Worm (Caenorhabditis elegans) whole organism, late embryonic: ENCODE results near the gene F10E9.10.
A peak's percentile ranks its signal among the peaks of the same experiment; 100 is the strongest.
"Not testable (repeated sequence)": the region's sequence is repeated elsewhere in the genome, so short reads cannot be mapped to it uniquely, and the experiment has no call there.

Source experiments
- C08G9.2 ChIP-seq: sonication (generic microtip); optimal IDR thresholded peaks from 2 replicates; lab custom pipeline; 2016; ENCODE audit warnings: mild to moderate bottlenecking, missing genetic modification characterization, moderate library complexity, missing compliant biosample characterization
- C38D4.7 ChIP-seq: fragments of 200-800 bp; sonication (Bioruptor generic); optimal IDR thresholded peaks from 2 replicates; lab custom pipeline; 2018; ENCODE audit warnings: mild to moderate bottlenecking, missing genetic modification characterization, moderate library complexity, missing compliant biosample characterization
- K02D7.2 ChIP-seq: sonication (generic microtip); optimal IDR thresholded peaks from 2 replicates; lab custom pipeline; 2017; ENCODE audit warnings: mild to moderate bottlenecking, missing genetic modification characterization, missing compliant biosample characterization
- ahr-1 ChIP-seq: sonication (generic microtip); optimal IDR thresholded peaks from 2 replicates; lab custom pipeline; 2016; ENCODE audit warnings: missing genetic modification characterization, missing compliant biosample characterization
- ceh-14 ChIP-seq: sonication (generic microtip); optimal IDR thresholded peaks from 2 replicates; lab custom pipeline; 2016; ENCODE audit warnings: missing genotype, missing genetic modification characterization, missing compliant biosample characterization
- ceh-18 ChIP-seq: sonication (generic microtip); optimal IDR thresholded peaks from 2 replicates; lab custom pipeline; 2016; ENCODE audit warnings: missing genetic modification characterization, missing compliant biosample characterization
- ceh-19 ChIP-seq: fragments of 200-800 bp; sonication (Bioruptor generic); optimal IDR thresholded peaks from 2 replicates; lab custom pipeline; 2018; ENCODE audit warnings: mild to moderate bottlenecking, missing genetic modification characterization, missing compliant biosample characterization
- ceh-30 ChIP-seq: fragments of 150-350 bp; optimal IDR thresholded peaks from 2 replicates; lab custom pipeline; 2014; ENCODE audit warnings: missing biosample characterization, missing genetic modification characterization
- ceh-31 ChIP-seq: sonication (generic microtip); optimal IDR thresholded peaks from 2 replicates; lab custom pipeline; 2016; ENCODE audit warnings: missing genetic modification characterization, missing compliant biosample characterization
- ceh-45 ChIP-seq: fragments of 200-800 bp; sonication (Bioruptor generic); IDR thresholded peaks from 2 replicates; pipeline ENCODE4 v1.3.6; 2022; ENCODE audit warnings: missing genetic modification reagents, missing genetic modification characterization, missing compliant biosample characterization
- che-1 ChIP-seq: sonication (generic microtip); optimal IDR thresholded peaks from 2 replicates; lab custom pipeline; 2016; ENCODE audit warnings: mild to moderate bottlenecking, missing genetic modification characterization, missing compliant biosample characterization
- eyg-1 ChIP-seq: sonication (generic microtip); optimal IDR thresholded peaks from 2 replicates; lab custom pipeline; 2016; ENCODE audit warnings: missing genotype, missing genetic modification characterization, missing compliant biosample characterization
- fax-1 ChIP-seq: sonication (generic microtip); optimal IDR thresholded peaks from 2 replicates; lab custom pipeline; 2016; ENCODE audit warnings: missing genotype, missing genetic modification characterization, missing compliant biosample characterization
- fkh-6 ChIP-seq: sonication (generic microtip); optimal IDR thresholded peaks from 2 replicates; lab custom pipeline; 2016; ENCODE audit warnings: missing genetic modification characterization, missing compliant biosample characterization
- gmeb-2 ChIP-seq: sonication (generic microtip); optimal IDR thresholded peaks from 2 replicates; lab custom pipeline; 2016; ENCODE audit warnings: missing genetic modification characterization, inconsistent platforms, missing compliant biosample characterization
- hlh-13 ChIP-seq: fragments of 200-800 bp; sonication (Bioruptor generic); optimal IDR thresholded peaks from 2 replicates; lab custom pipeline; 2018; ENCODE audit warnings: mild to moderate bottlenecking, missing genetic modification characterization, missing compliant biosample characterization
- hlh-30 ChIP-seq: sonication (generic microtip); optimal IDR thresholded peaks from 2 replicates; lab custom pipeline; 2017; ENCODE audit warnings: antibody characterized with exemption, missing genetic modification characterization, missing compliant biosample characterization; ENCODE audit not compliant: insufficient read depth
- madf-2 ChIP-seq: sonication (generic microtip); optimal IDR thresholded peaks from 2 replicates; lab custom pipeline; 2017; ENCODE audit warnings: missing genetic modification characterization, missing compliant biosample characterization
- nfya-1 ChIP-seq: sonication (generic microtip); optimal IDR thresholded peaks from 2 replicates; lab custom pipeline; 2017; ENCODE audit warnings: missing genetic modification characterization, mild to moderate bottlenecking, missing compliant biosample characterization, antibody characterized with exemption, moderate library complexity
- nhr-232 ChIP-seq: sonication (generic microtip); optimal IDR thresholded peaks from 2 replicates; lab custom pipeline; 2016; ENCODE audit warnings: missing genetic modification characterization, missing compliant biosample characterization
- npax-4 ChIP-seq: sonication (generic microtip); optimal IDR thresholded peaks from 2 replicates; lab custom pipeline; 2016; ENCODE audit warnings: missing genetic modification characterization, missing compliant biosample characterization
- pag-3 ChIP-seq: sonication (generic microtip); optimal IDR thresholded peaks from 2 replicates; lab custom pipeline; 2016; ENCODE audit warnings: missing compliant biosample characterization, missing genetic modification characterization, borderline replicate concordance
- pat-9 ChIP-seq: fragments of 200-800 bp; sonication (Bioruptor generic); optimal IDR thresholded peaks from 2 replicates; lab custom pipeline; 2018; ENCODE audit warnings: mild to moderate bottlenecking, missing genetic modification characterization, moderate library complexity, missing compliant biosample characterization
- pha-4 ChIP-seq: fragments of 150-350 bp; optimal IDR thresholded peaks from 2 replicates; lab custom pipeline; 2018; ENCODE audit warnings: missing biosample characterization, missing genetic modification reagents, missing genetic modification characterization
- pqm-1 ChIP-seq: sonication (generic microtip); optimal IDR thresholded peaks from 2 replicates; lab custom pipeline; 2016; ENCODE audit warnings: missing genetic modification characterization, missing compliant biosample characterization
- pros-1 ChIP-seq: fragments of 150-350 bp; optimal IDR thresholded peaks from 2 replicates; lab custom pipeline; 2014; ENCODE audit warnings: missing biosample characterization, missing genetic modification reagents, missing genetic modification characterization
- ref-2 ChIP-seq: sonication (generic microtip); optimal IDR thresholded peaks from 2 replicates; lab custom pipeline; 2016; ENCODE audit warnings: missing genetic modification characterization, missing compliant biosample characterization
- syd-9 ChIP-seq: sonication (generic microtip); optimal IDR thresholded peaks from 2 replicates; lab custom pipeline; 2016; ENCODE audit warnings: mild to moderate bottlenecking, missing genetic modification characterization, moderate library complexity, missing compliant biosample characterization
- unc-3 ChIP-seq, 2 experiments: fragments of 200-800 bp in 1 of 2; sonication (Bioruptor generic) in 1 of 2; sonication (generic microtip) in 1 of 2; conservative IDR thresholded peaks in 1 of 2; optimal IDR thresholded peaks in 1 of 2; 2 replicates each; pipeline versions ENCODE4 v1.3.6 to Lab custom; 2016 to 2022; ENCODE audit warnings: missing compliant biosample characterization in 2 of 2, missing genetic modification characterization in 2 of 2, missing genetic modification reagents in 1 of 2
- zip-5 ChIP-seq: sonication (generic microtip); optimal IDR thresholded peaks from 2 replicates; lab custom pipeline; 2016; ENCODE audit warnings: missing genetic modification characterization, missing compliant biosample characterization
- ztf-16 ChIP-seq: sonication (generic microtip); optimal IDR thresholded peaks from 2 replicates; lab custom pipeline; 2017; ENCODE audit warnings: missing genetic modification characterization, missing compliant biosample characterization

Gene F10E9.10

ce11 chrIII:8339372-8339771 is 19.3 kb upstream of the F10E9.10 start, which contains the start of gene clc-28:
Gene clc-28, minus strand, starts transcription at chrIII:8339472.
- TF ChIP-seq ceh-30 (tag; lab: Kevin White, UChicago); C08G9.2 (tag; lab: Kevin White, UChicago); ceh-31: not testable (repeated sequence)

- no peak for TF ChIP-seq ceh-30 (tag; lab: Kevin White, UChicago)
- no peak for TF ChIP-seq nfya-1 (tag; lab: Kevin White, UChicago)
- no peak for TF ChIP-seq hlh-13 (GFP tag; lab: Kevin White, UChicago)
- TF ChIP-seq pha-4 (tag; lab: Kevin White, UChicago) = no peak
- no peak for TF ChIP-seq ahr-1
- no peak for TF ChIP-seq madf-2 (tag; lab: Kevin White, UChicago)
- TF ChIP-seq hlh-30 = no peak
- no peak for TF ChIP-seq pqm-1 (tag; lab: Kevin White, UChicago)
- TF ChIP-seq eyg-1 (tag; lab: Kevin White, UChicago) = no peak
- TF ChIP-seq K02D7.2 (tag; lab: Kevin White, UChicago) = no peak
- TF ChIP-seq, all 69 proteins: peak for 0
These were observed 14.3 kb upstream of the F10E9.10 start, which contains the start of gene ZC262.4 for ce11 chrIII:8334432-8334831. Gene ZC262.4, minus strand, starts transcription at chrIII:8334532.

- TF ChIP-seq nfya-1 (tag; lab: Kevin White, UChicago) = peak; percentile 9
- no peak for TF ChIP-seq C08G9.2 (tag; lab: Kevin White, UChicago)
- no peak for TF ChIP-seq npax-4 (tag; lab: Kevin White, UChicago)
- TF ChIP-seq ahr-1 = no peak
- peak; percentile 62 for TF ChIP-seq hlh-30
- no peak for TF ChIP-seq fkh-6 (tag; lab: Kevin White, UChicago)
- TF ChIP-seq ceh-18 (tag; lab: Kevin White, UChicago) = no peak
- no peak for TF ChIP-seq unc-3 (GFP tag; conservative IDR thresholded peaks at IDR 0.05; lab: Robert Waterston, UW)
- no peak for TF ChIP-seq unc-3 (tag; optimal IDR thresholded peaks at IDR 0.05; lab: Kevin White, UChicago)
- no peak for TF ChIP-seq pag-3
- TF ChIP-seq pros-1 = no peak
- no peak for TF ChIP-seq ceh-45 (GFP tag; lab: Robert Waterston, UW)
- TF ChIP-seq zip-5 (tag; lab: Kevin White, UChicago) = no peak
- TF ChIP-seq ztf-16 (tag; lab: Kevin White, UChicago) = no peak
- no peak for TF ChIP-seq ceh-19 (GFP tag; lab: Kevin White, UChicago)
- TF ChIP-seq nhr-232 (tag; lab: Kevin White, UChicago) = no peak
- no peak for TF ChIP-seq che-1 (tag; lab: Kevin White, UChicago)
- no peak for TF ChIP-seq ceh-14
- TF ChIP-seq, all 69 proteins: peak for 2
These were observed 11.7 kb upstream of the F10E9.10 start, which contains the start of the genes mrps-18A and ZC262.2 for ce11 chrIII:8331779-8332178. Gene mrps-18A, minus strand, starts transcription at chrIII:8331919. Gene ZC262.2, plus strand, starts transcription at chrIII:8332062.

- TF ChIP-seq ceh-19 (GFP tag; lab: Kevin White, UChicago) (no peak), ref-2 (tag; lab: Kevin White, UChicago) (no peak), pat-9 (no peak), ceh-45 (GFP tag; lab: Robert Waterston, UW) (no peak), syd-9 (tag; lab: Kevin White, UChicago) (no peak), fax-1 (tag; lab: Kevin White, UChicago) (no peak), pqm-1 (tag; lab: Kevin White, UChicago) (no peak), unc-3 (GFP tag; conservative IDR thresholded peaks at IDR 0.05; lab: Robert Waterston, UW) (no peak), unc-3 (tag; optimal IDR thresholded peaks at IDR 0.05; lab: Kevin White, UChicago) (no peak), hlh-13 (GFP tag; lab: Kevin White, UChicago) (no peak), ceh-14 (no peak), gmeb-2 (tag; lab: Kevin White, UChicago) (no peak), C38D4.7 (GFP tag; lab: Kevin White, UChicago) (no peak)
These were observed 11.1 kb upstream of the F10E9.10 start, which contains the start of gene iglr-2 for ce11 chrIII:8331211-8331610. Gene iglr-2, minus strand, starts transcription at chrIII:8331311.
